Worm (Caenorhabditis elegans): Measurements from ENCODE around the gene trpp-3.

- no peak for TF ChIP-seq pha-4 (tag; optimal IDR thresholded peaks at IDR 0.05)
- no peak for TF ChIP-seq madf-6 (GFP tag; IDR thresholded peaks at IDR 0.05)
- no peak for TF ChIP-seq unc-62 (GFP tag; optimal IDR thresholded peaks at IDR 0.05)
- TF ChIP-seq F52B5.7 (tag; optimal IDR thresholded peaks at IDR 0.05), result no peak
- no peak for TF ChIP-seq aptf-2 (GFP tag; conservative IDR thresholded peaks at IDR 0.05)
- TF ChIP-seq attf-5 (GFP tag; optimal IDR thresholded peaks at IDR 0.05), result no peak
- no peak for TF ChIP-seq attf-3 (GFP tag; conservative IDR thresholded peaks at IDR 0.05)
- no peak for TF ChIP-seq tlf-1 (GFP tag; optimal IDR thresholded peaks at IDR 0.05)
- no peak for TF ChIP-seq die-1 (tag; optimal IDR thresholded peaks at IDR 0.05)
- no peak for TF ChIP-seq nfya-1 (tag; optimal IDR thresholded peaks at IDR 0.05; ENCODE audit: borderline replicate concordance, insufficient read depth)
- no peak for TF ChIP-seq repo-1 (tag; optimal IDR thresholded peaks at IDR 0.05)
- TF ChIP-seq F57A8.1 (GFP tag; optimal IDR thresholded peaks at IDR 0.05), result no peak
Measured at ce11 chrIII:9511660-9512059, 13.7 kb upstream of the trpp-3 start.

All from whole organism, young adult.